Worm (Caenorhabditis elegans): ENCODE measurements around the gene Y50D4A.4.
A peak's percentile ranks its signal among the peaks of the same experiment; 100 is the strongest.

Gene Y50D4A.4

DNA sequence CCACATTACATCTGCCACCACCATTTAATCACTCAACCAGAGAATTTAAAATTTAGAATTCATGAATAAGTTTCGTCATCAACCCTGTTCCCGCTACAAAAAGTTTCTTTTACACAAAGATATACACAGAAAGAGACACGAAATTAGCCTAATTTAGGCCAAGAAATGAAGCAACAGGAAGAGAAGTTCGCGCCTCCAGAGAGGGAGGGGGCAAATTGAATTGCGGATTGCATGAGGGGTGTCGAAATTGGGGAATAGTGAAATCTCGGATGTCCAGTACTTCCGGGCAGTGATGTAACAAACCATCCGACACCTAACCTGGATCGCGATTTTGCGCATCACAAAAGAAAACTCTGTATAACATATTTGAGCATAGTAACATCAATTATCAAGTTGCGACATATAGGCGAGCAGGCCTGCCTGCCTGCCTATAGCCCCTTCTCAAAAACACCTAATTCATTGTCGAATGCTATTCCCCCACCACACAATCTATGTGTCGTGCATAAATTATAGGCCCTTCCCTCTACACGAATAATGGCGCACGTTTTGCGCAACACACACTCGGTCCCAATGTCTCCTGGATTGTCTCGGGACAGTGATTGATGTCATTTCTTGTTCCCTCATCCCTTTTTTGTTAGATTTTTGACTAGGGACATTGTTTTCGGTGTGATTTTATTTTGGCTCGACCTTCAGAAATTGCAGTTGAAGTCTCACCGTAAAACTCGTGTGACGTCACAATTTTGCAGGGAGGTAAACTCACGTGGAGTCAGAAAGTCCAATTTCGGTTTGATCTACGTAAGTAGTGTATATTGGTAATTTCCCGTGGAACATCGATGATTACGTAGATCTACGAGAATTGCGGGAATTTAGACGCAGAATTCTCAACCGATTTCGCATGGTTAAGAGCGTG lies 32.1 kb upstream of the Y50D4A.4 start:
- TF ChIP-seq ceh-20 (GFP tag; IDR thresholded peaks at IDR 0.05) (no peak), Y48G9A.11 (GFP tag; IDR thresholded peaks at IDR 0.05) (no peak), unc-62 (GFP tag; optimal IDR thresholded peaks at IDR 0.05 in 1 of 2) (peak in 1 of 2 experiments; percentile 85), unc-62 (tag; optimal IDR thresholded peaks at IDR 0.05) (no peak)

DNA sequence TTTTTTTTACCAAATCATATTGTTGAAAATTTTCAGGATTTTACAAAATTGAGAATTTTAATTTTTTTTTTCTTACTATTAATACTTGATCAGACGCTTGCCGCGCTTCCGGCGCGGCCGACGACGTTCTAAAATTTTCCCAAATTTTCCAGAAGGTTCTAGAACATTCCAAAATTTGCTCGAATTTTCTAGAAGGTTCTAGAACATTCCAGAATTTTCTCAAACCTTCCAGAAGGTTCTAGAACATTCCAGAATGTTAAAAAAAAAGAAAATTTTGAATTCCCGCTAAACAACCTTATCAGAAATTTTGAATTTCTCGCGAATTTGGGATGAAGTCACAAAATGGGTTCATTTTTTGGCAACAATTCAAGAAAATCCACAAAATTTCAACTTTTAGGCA lies 30.3 kb upstream of the Y50D4A.4 start:
- TF ChIP-seq arid-1 (GFP tag; conservative IDR thresholded peaks at IDR 0.05) (no peak), lsy-2 (tag; optimal IDR thresholded peaks at IDR 0.05) (no peak), attf-4 (tag; optimal IDR thresholded peaks at IDR 0.05) (no peak), Y5F2A.4 (GFP tag; optimal IDR thresholded peaks at IDR 0.05) (no peak), vab-7 (GFP tag; IDR thresholded peaks at IDR 0.05) (no peak), fos-1 (tag; optimal IDR thresholded peaks at IDR 0.05) (no peak), nhr-237 (tag; optimal IDR thresholded peaks at IDR 0.05) (no peak)

DNA sequence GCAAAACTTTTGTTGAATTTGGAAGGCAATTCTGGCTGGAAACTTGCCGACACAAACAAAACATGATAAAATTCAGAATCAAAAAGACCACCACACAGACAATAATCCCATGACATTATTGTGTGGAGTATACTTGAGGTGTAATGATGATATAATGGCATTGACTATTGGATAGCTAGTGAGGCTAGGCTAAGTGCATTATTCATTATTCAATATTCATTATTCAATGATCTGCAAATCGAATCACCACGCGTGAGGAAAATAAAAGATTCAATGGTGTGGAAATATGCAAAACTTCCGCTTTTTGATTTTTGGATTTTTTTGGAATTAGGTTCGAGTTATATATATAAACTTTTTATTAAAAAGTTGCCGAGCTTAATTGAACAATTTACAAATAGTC lies 27.6 kb upstream of the Y50D4A.4 start:
- TF ChIP-seq R02D3.7 (tag; optimal IDR thresholded peaks at IDR 0.05): no peak
- no peak for TF ChIP-seq lin-1 (GFP tag; IDR thresholded peaks at IDR 0.05)
- TF ChIP-seq F37D6.2 (tag; optimal IDR thresholded peaks at IDR 0.05): no peak
- no peak for TF ChIP-seq nhr-25 (tag; optimal IDR thresholded peaks at IDR 0.05; ENCODE audit: borderline replicate concordance, insufficient read depth)
- TF ChIP-seq mxl-2 (GFP tag; conservative IDR thresholded peaks at IDR 0.05): no peak
- TF ChIP-seq hmg-1.1 (GFP tag; IDR thresholded peaks at IDR 0.05): no peak
- TF ChIP-seq unc-39 (tag; optimal IDR thresholded peaks at IDR 0.05): no peak
- TF ChIP-seq skn-1 (tag; optimal IDR thresholded peaks at IDR 0.05): no peak
- TF ChIP-seq rbr-2 (tag; optimal IDR thresholded peaks at IDR 0.05): no peak
- TF ChIP-seq F10B5.3 (tag; optimal IDR thresholded peaks at IDR 0.05): no peak
- no peak for TF ChIP-seq pqm-1 (tag; optimal IDR thresholded peaks at IDR 0.05)

DNA sequence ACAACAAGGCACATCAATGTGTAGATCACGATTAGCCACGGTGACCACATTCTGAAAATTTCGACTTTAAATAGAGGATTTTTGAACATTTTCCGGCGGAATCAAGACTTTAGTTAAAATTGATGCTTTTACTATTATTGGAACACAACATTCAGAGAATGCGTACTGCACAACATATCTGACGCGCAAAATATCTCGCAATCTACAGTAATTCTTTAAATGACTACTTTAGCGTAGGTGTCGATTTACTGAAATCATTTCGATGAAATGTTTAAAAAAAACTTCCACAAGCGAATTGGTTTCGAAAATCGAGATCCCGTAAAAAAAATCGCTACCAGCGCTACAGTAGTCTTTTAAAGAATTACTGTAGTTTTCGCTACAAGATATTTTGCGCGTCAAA lies 24.6 kb upstream of the Y50D4A.4 start, which contains the start of gene Y50D4A.10:
Gene Y50D4A.10, minus strand, starts transcription at position 57 of the 400 bp plus-strand sequence.
- no peak for TF ChIP-seq madf-5 (GFP tag; IDR thresholded peaks at IDR 0.05)

DNA sequence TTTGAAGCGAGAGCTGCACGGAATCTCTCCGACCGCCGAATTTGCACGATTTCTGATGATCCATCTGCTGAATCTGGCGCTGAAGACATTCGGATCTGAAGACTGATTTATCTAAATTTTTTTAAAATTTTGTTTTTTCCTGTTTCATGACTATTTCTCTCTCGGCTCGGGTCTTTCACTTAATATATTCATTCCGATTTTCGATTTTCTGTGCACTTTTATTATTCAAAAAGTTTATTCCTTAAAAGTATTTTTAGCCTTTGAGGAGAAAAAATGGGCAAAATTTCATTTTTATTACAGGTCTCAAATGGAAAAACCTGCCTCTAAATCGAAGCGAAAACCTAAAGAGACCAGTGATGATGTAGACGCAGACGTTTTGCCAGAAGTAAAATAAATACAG lies 11.7 kb upstream of the Y50D4A.4 start, which contains the start of gene Y50D4A.1:
Gene Y50D4A.1, plus strand, starts transcription at position 301 of the 400 bp plus-strand sequence.
- TF ChIP-seq F49E8.2 (tag; optimal IDR thresholded peaks at IDR 0.05; ENCODE audit: borderline replicate concordance) (no peak), arid-1 (GFP tag; conservative IDR thresholded peaks at IDR 0.05) (0 out of 2 replicates have a peak, but pooled peaks have one; percentile 23)

DNA sequence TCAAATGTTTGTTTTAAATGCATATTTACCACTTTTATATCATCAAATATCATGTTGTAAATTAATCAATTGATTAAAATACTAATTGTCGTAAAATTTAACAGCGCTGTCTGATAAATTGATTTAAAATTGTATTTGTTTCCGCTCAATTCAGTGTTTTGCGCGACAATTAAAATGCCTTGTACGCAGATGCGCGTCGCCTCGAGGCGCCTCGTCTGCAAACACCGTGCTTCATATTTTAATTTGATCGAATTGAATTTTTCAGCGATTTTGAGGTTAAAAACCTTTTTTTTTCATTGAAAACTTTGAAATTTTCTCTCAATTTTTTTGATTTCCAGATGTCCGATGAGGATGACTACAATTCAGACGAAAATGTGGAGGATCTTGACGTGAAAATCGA lies 11.0 kb upstream of the Y50D4A.4 start, which contains the start of gene Y50D4A.5:
Gene Y50D4A.5, plus strand, starts transcription at position 337 of the 400 bp plus-strand sequence.
- TF ChIP-seq hmg-1.1 (GFP tag; IDR thresholded peaks at IDR 0.05) (peak; percentile 50; the same call in 1 of the 2 replicates), mes-2 (tag; optimal IDR thresholded peaks at IDR 0.05; ENCODE audit: poor library complexity, severe bottlenecking) (peak; percentile 37), hif-1 (tag; optimal IDR thresholded peaks at IDR 0.05) (no peak), lin-38 (GFP tag; IDR thresholded peaks at IDR 0.05) (peak; percentile 69), dpl-1 (GFP tag; optimal IDR thresholded peaks at IDR 0.05) (peak; percentile 31)

Data from whole organism, L4 larva.